Worm (Caenorhabditis elegans) whole organism, young adult: ENCODE results near the gene F58B3.6.

Source experiments
- F52B5.7 ChIP-seq: sonication (generic microtip); optimal IDR thresholded peaks from 2 replicates; lab custom pipeline; 2016; ENCODE audit warnings: mild to moderate bottlenecking, missing genetic modification characterization, missing compliant biosample characterization
- akir-1 ChIP-seq: fragments of 200-800 bp; sonication (Bioruptor generic); optimal IDR thresholded peaks from 2 replicates; lab custom pipeline; 2018; ENCODE audit warnings: mild to moderate bottlenecking, missing genetic modification characterization, moderate library complexity, missing compliant biosample characterization
- ets-4 ChIP-seq: fragments of 200-800 bp; sonication (Bioruptor generic); optimal IDR thresholded peaks from 2 replicates; lab custom pipeline; 2018; ENCODE audit warnings: mild to moderate bottlenecking, missing genetic modification characterization, missing compliant biosample characterization
- hmg-1.2 ChIP-seq: fragments of 200-800 bp; sonication (Bioruptor generic); IDR thresholded peaks from 2 replicates; pipeline ENCODE4 v1.3.6; 2022; ENCODE audit warnings: missing genetic modification reagents, missing genetic modification characterization, missing compliant biosample characterization
- madf-10 ChIP-seq: sonication (generic microtip); optimal IDR thresholded peaks from 2 replicates; lab custom pipeline; 2016; ENCODE audit warnings: mild to moderate bottlenecking, missing genetic modification characterization, missing compliant biosample characterization
- pha-4 ChIP-seq: fragments of 150-350 bp; sonication (generic microtip); optimal IDR thresholded peaks from 2 replicates; lab custom pipeline; 2014; ENCODE audit warnings: missing biosample characterization, missing genetic modification reagents, missing genetic modification characterization
- snpc-4 ChIP-seq, 5 experiments: fragments of 150-350 bp in 1 of 5; sonication (generic microtip) in 4 of 5; optimal IDR thresholded peaks; 2 replicates each; lab custom pipeline; 2014 to 2018; ENCODE audit warnings: missing genetic modification characterization in 5 of 5, missing biosample characterization in 3 of 5, antibody characterized with exemption in 2 of 5, mild to moderate bottlenecking in 2 of 5, missing compliant biosample characterization in 2 of 5, missing genotype in 2 of 5, moderate library complexity in 2 of 5, missing genetic modification reagents in 1 of 5
- unc-62 ChIP-seq: fragments of 150-350 bp; optimal IDR thresholded peaks from 2 replicates; lab custom pipeline; 2014; ENCODE audit warnings: missing biosample characterization, missing genetic modification reagents, missing genetic modification characterization
- xnd-1 ChIP-seq: sonication (generic microtip); optimal IDR thresholded peaks from 2 replicates; lab custom pipeline; 2016; ENCODE audit warnings: missing genotype, missing genetic modification reagents, missing genetic modification characterization, missing compliant biosample characterization

ce11 chrIV:11593415-11594190 lies 42.8 kb upstream of the F58B3.6 start, which contains the start of gene F40F11.3:
- TF ChIP-seq hmg-1.2 = peak; percentile 96
- TF ChIP-seq akir-1 (GFP tag; lab: Kevin White, UChicago) = peak; percentile 38
- TF ChIP-seq unc-62 (GFP tag; lab: Kevin White, UChicago) = no peak
- TF ChIP-seq snpc-4 (GFP tag; optimal IDR thresholded peaks at IDR 0.05; lab: Kevin White, UChicago) = no peak
- peak in 3 of 4 experiments; percentile 20 to 44 (median 26) for TF ChIP-seq snpc-4 (tag; optimal IDR thresholded peaks at IDR 0.05; lab: Kevin White, UChicago)
- peak; percentile 41 for TF ChIP-seq ets-4 (GFP tag; lab: Kevin White, UChicago)
- no peak for TF ChIP-seq pha-4 (tag; lab: Kevin White, UChicago)
- no peak for TF ChIP-seq F52B5.7 (tag; lab: Kevin White, UChicago)
- peak; percentile 71 for TF ChIP-seq madf-10 (tag; lab: Kevin White, UChicago)
- TF ChIP-seq xnd-1 (tag; lab: Kevin White, UChicago) = no peak
